Fruit fly (Drosophila melanogaster): Measurements from ENCODE around the gene Usp32.

The Usp32 gene

dm6 chr3L:19922833-19923745 is 52.1 kb downstream of the Usp32 start, which contains the start of gene Pfdn6 (continued):
- peak; percentile 47 for TF ChIP-seq CG1233 (GFP tag; optimal IDR thresholded peaks at IDR 0.05)
- peak; percentile 35 for TF ChIP-seq BtbVII (GFP tag; optimal IDR thresholded peaks at IDR 0.05)
- TF ChIP-seq chinmo (GFP tag; IDR thresholded peaks at IDR 0.05; ENCODE audit: partially characterized antibody), result no peak
- TF ChIP-seq ftz-f1 (GFP tag; optimal IDR thresholded peaks at IDR 0.05), result no peak
- TF ChIP-seq CG8281 (tag; optimal IDR thresholded peaks at IDR 0.05), result no peak
- peak; percentile 57 for TF ChIP-seq Antp (GFP tag; optimal IDR thresholded peaks at IDR 0.05)
- peak; percentile 71 for TF ChIP-seq CG4730 (GFP tag; IDR thresholded peaks at IDR 0.05)
- no peak for TF ChIP-seq luna (GFP tag; optimal IDR thresholded peaks at IDR 0.05)
- peak; percentile 81 for TF ChIP-seq CG32772 (GFP tag; IDR thresholded peaks at IDR 0.05)
- no peak for TF ChIP-seq CG15011 (GFP tag; optimal IDR thresholded peaks at IDR 0.05)
- TF ChIP-seq Ssrp (tag; optimal IDR thresholded peaks at IDR 0.05), result peak; percentile 90
- TF ChIP-seq CG6813 (GFP tag; optimal IDR thresholded peaks at IDR 0.05), result no peak
- TF ChIP-seq Fer3 (tag; optimal IDR thresholded peaks at IDR 0.05), result peak; percentile 70
- TF ChIP-seq CG10274 (GFP tag; optimal IDR thresholded peaks at IDR 0.05), result peak; percentile 22
- peak; percentile 18 for TF ChIP-seq Dek (tag; optimal IDR thresholded peaks at IDR 0.05)
- no peak for TF ChIP-seq CG10321 (GFP tag; IDR thresholded peaks at IDR 0.05)
- peak; percentile 82 for TF ChIP-seq CG9932 (GFP tag; IDR thresholded peaks at IDR 0.05)

- peak; percentile 36 for TF ChIP-seq CG11504 (tag; optimal IDR thresholded peaks at IDR 0.05)
- peak; percentile 14 for TF ChIP-seq nerfin-1 (tag; optimal IDR thresholded peaks at IDR 0.05)
- peak; percentile 63 to 92 for TF ChIP-seq insv (GFP tag; optimal IDR thresholded peaks at IDR 0.05)
- TF ChIP-seq jigr1 (GFP tag; IDR thresholded peaks at IDR 0.05), result no peak
- TF ChIP-seq CG9797 (GFP tag; optimal IDR thresholded peaks at IDR 0.05), result peak; percentile 81
- peak; percentile 3 for TF ChIP-seq Dp (GFP tag; optimal IDR thresholded peaks at IDR 0.05)
- peak; percentile 51; the same call in 1 of the 2 replicates for TF ChIP-seq CG13287 (GFP tag; IDR thresholded peaks at IDR 0.05; ENCODE audit: partially characterized antibody)
- no peak for TF ChIP-seq odd (GFP tag; optimal IDR thresholded peaks at IDR 0.05)
- TF ChIP-seq zen (tag; optimal IDR thresholded peaks at IDR 0.05), result no peak
- TF ChIP-seq CG14667 (GFP tag; IDR thresholded peaks at IDR 0.05), result no peak
- TF ChIP-seq Atf-2 (GFP tag; optimal IDR thresholded peaks at IDR 0.05), result no peak
- no peak for TF ChIP-seq TFAM (GFP tag; optimal IDR thresholded peaks at IDR 0.05)
- no peak for TF ChIP-seq hkb (optimal IDR thresholded peaks at IDR 0.05)
- TF ChIP-seq hkb (GFP tag; IDR thresholded peaks at IDR 0.05), result 0 out of 2 replicates have a peak, but pooled peaks have one; percentile 15
- TF ChIP-seq CG32532 (GFP tag; IDR thresholded peaks at IDR 0.05), result peak; percentile 18; the same call in 1 of the 2 replicates
- peak; percentile 66 for TF ChIP-seq pzg (GFP tag; optimal IDR thresholded peaks at IDR 0.05)
- TF ChIP-seq Nf-YB (GFP tag; optimal IDR thresholded peaks at IDR 0.05), result peak; percentile 55
- TF ChIP-seq YL-1 (GFP tag; optimal IDR thresholded peaks at IDR 0.05), result peak; percentile 83
- no peak for TF ChIP-seq C15 (GFP tag; IDR thresholded peaks at IDR 0.05)
- no peak for TF ChIP-seq B-H1 (GFP tag; IDR thresholded peaks at IDR 0.05)
- no peak for TF ChIP-seq CG4707 (GFP tag; optimal IDR thresholded peaks at IDR 0.05)
- TF ChIP-seq bsh (GFP tag; optimal IDR thresholded peaks at IDR 0.05), result no peak
- TF ChIP-seq CG6765 (GFP tag; optimal IDR thresholded peaks at IDR 0.05), result peak; percentile 33
- TF ChIP-seq tap (tag; optimal IDR thresholded peaks at IDR 0.05), result peak; percentile 32
- peak; percentile 29; the same call in 1 of the 2 replicates for TF ChIP-seq CG31441 (GFP tag; IDR thresholded peaks at IDR 0.05)
- TF ChIP-seq MBD-R2 (GFP tag; IDR thresholded peaks at IDR 0.05), result peak; percentile 87
- 0 out of 2 replicates have a peak, but pooled peaks have one; percentile 29 for TF ChIP-seq CG32772 (GFP tag; IDR thresholded peaks at IDR 0.05)
- TF ChIP-seq zen2 (GFP tag; IDR thresholded peaks at IDR 0.05; ENCODE audit: partially characterized antibody), result no peak
- peak; percentile 17; the same call in 1 of the 2 replicates for TF ChIP-seq Xrp1 (GFP tag; IDR thresholded peaks at IDR 0.05)
- peak; percentile 26; the same call in 1 of the 2 replicates for TF ChIP-seq slbo (GFP tag; IDR thresholded peaks at IDR 0.05)
- peak; percentile 39 for TF ChIP-seq CG12659 (GFP tag; optimal IDR thresholded peaks at IDR 0.05)
Observed at dm6 chr3L:19924771-19925304, 53.9 kb downstream of the Usp32 start, which contains the start of gene Grasp65. Gene Grasp65, plus strand, starts transcription at chr3L:19924943.

Measured in whole organism, embryonic.